Fruit fly (Drosophila melanogaster) whole organism, pupa: ENCODE measurements around the gene CG6650.

Experiments
- CG10348 ChIP-seq: fragments of 200-800 bp; sonication (Bioruptor generic); IDR thresholded peaks from 2 replicates; pipeline ENCODE4 v1.3.6; 2022; ENCODE audit warnings: missing biosample characterization, missing genetic modification characterization
- CG12605 ChIP-seq: fragments of 200-800 bp; sonication (Bioruptor generic); IDR thresholded peaks from 2 replicates; pipeline ENCODE4 v1.3.6; 2022; ENCODE audit warnings: missing biosample characterization, missing genetic modification characterization
- CG14655 ChIP-seq: fragments of 200-800 bp; sonication (Bioruptor generic); optimal IDR thresholded peaks from 3 replicates; lab custom pipeline; 2017; ENCODE audit warnings: mild to moderate bottlenecking, missing biosample characterization, missing genetic modification reagents, missing genetic modification characterization
- CG15710 ChIP-seq: fragments of 200-800 bp; sonication (Bioruptor generic); optimal IDR thresholded peaks from 2 replicates; lab custom pipeline; 2018; ENCODE audit warnings: missing biosample characterization, mild to moderate bottlenecking, missing genetic modification characterization, moderate library complexity
- CG17806 ChIP-seq: fragments of 200-800 bp; sonication (Bioruptor generic); optimal IDR thresholded peaks from 2 replicates; lab custom pipeline; 2018; ENCODE audit warnings: missing biosample characterization, mild to moderate bottlenecking, missing genetic modification characterization, moderate library complexity
- CG32121 ChIP-seq: fragments of 200-800 bp; sonication (Bioruptor generic); IDR thresholded peaks from 2 replicates; pipeline ENCODE4 v1.3.6; 2022; ENCODE audit warnings: missing biosample characterization, missing genetic modification characterization
- CG34367 ChIP-seq: fragments of 200-800 bp; sonication (Bioruptor generic); optimal IDR thresholded peaks from 2 replicates; lab custom pipeline; 2018; ENCODE audit warnings: missing biosample characterization, mild to moderate bottlenecking, missing genetic modification characterization
- CG4496 ChIP-seq: fragments of 200-800 bp; sonication (Bioruptor generic); IDR thresholded peaks from 3 replicates; pipeline ENCODE4 v1.3.6; 2022; ENCODE audit warnings: missing biosample characterization, missing genetic modification characterization
- CG8159 ChIP-seq: fragments of 200-800 bp; sonication (Bioruptor generic); optimal IDR thresholded peaks from 3 replicates; lab custom pipeline; 2018; ENCODE audit warnings: missing biosample characterization, mild to moderate bottlenecking, missing genetic modification characterization, moderate library complexity
- CG8301 ChIP-seq: fragments of 200-800 bp; sonication (Bioruptor generic); optimal IDR thresholded peaks from 2 replicates; lab custom pipeline; 2018; ENCODE audit warnings: missing biosample characterization, mild to moderate bottlenecking, missing genetic modification characterization
- D1 ChIP-seq: fragments of 200-800 bp; sonication (Bioruptor generic); optimal IDR thresholded peaks from 2 replicates; lab custom pipeline; 2018; ENCODE audit warnings: missing biosample characterization, mild to moderate bottlenecking, missing genetic modification characterization, moderate library complexity
- EcR ChIP-seq: fragments of 200-800 bp; sonication (Bioruptor generic); optimal IDR thresholded peaks from 3 replicates; lab custom pipeline; 2019; ENCODE audit warnings: missing biosample characterization, missing genetic modification characterization, mild to moderate bottlenecking, moderate library complexity, missing genetic modification reagents
- Ets98B ChIP-seq: fragments of 200-800 bp; sonication (Bioruptor generic); IDR thresholded peaks from 2 replicates; pipeline ENCODE4 v1.3.6; 2022; ENCODE audit warnings: missing biosample characterization, missing genetic modification characterization
- Pif1A ChIP-seq: fragments of 200-800 bp; sonication (Bioruptor generic); optimal IDR thresholded peaks from 3 replicates; lab custom pipeline; 2016; ENCODE audit warnings: missing biosample characterization, missing genetic modification characterization
- Pif1B ChIP-seq: fragments of 200-800 bp; sonication (Bioruptor generic); optimal IDR thresholded peaks from 3 replicates; lab custom pipeline; 2016; ENCODE audit warnings: missing biosample characterization, missing genetic modification characterization
- Snoo ChIP-seq: fragments of 200-800 bp; sonication (Bioruptor generic); optimal IDR thresholded peaks from 3 replicates; lab custom pipeline; 2017; ENCODE audit warnings: missing biosample characterization, mild to moderate bottlenecking, missing genetic modification characterization, inconsistent platforms
- fd96Ca ChIP-seq: fragments of 200-800 bp; sonication (Bioruptor generic); IDR thresholded peaks from 3 replicates; pipeline ENCODE4 v1.3.6; 2022; ENCODE audit warnings: missing biosample characterization, missing genetic modification characterization
- gl ChIP-seq: fragments of 200-800 bp; sonication (Bioruptor generic); optimal IDR thresholded peaks from 2 replicates; lab custom pipeline; 2018; ENCODE audit warnings: missing biosample characterization, mild to moderate bottlenecking, missing genetic modification characterization
- rn ChIP-seq: fragments of 200-800 bp; sonication (Bioruptor generic); IDR thresholded peaks from 2 replicates; pipeline ENCODE4 v1.3.6; 2022; ENCODE audit warnings: missing biosample characterization, missing genetic modification characterization

The CG6650 gene

dm6 chr3L:14079224-14079623 lies 48.0 kb downstream of the CG6650 start:
- TF ChIP-seq CG34367 (tag; lab: Kevin White, UChicago) (no peak), EcR (GFP tag; lab: Kevin White, UChicago) (no peak), CG8159 (tag; lab: Kevin White, UChicago) (no peak), Pif1B (no peak), CG10348 (GFP tag; lab: Robert Waterston, UW) (no peak), CG8301 (no peak), CG17806 (tag; lab: Kevin White, UChicago) (no peak), fd96Ca (GFP tag; lab: Robert Waterston, UW) (no peak), D1 (tag; lab: Kevin White, UChicago) (no peak), CG12605 (no peak), CG32121 (GFP tag; lab: Robert Waterston, UW) (no peak), CG4496 (GFP tag; lab: Robert Waterston, UW) (no peak), rn (GFP tag; lab: Robert Waterston, UW) (no peak), CG15710 (tag; lab: Kevin White, UChicago) (no peak), Snoo (tag; lab: Kevin White, UChicago) (no peak)

dm6 chr3L:14083283-14083682 lies 52.0 kb downstream of the CG6650 start, which contains the start of gene CG8100:
TSS of gene CG8100 (plus strand) at chr3L:14083615.
- TF ChIP-seq EcR (GFP tag; lab: Kevin White, UChicago) (peak; percentile 51), Snoo (tag; lab: Kevin White, UChicago) (peak; percentile 61), CG12605 (no peak), CG8301 (peak; percentile 70), CG17806 (tag; lab: Kevin White, UChicago) (no peak), CG15710 (tag; lab: Kevin White, UChicago) (peak; percentile 65), Pif1A (GFP tag; lab: Kevin White, UChicago) (peak; percentile 63), Pif1B (peak; percentile 40), Ets98B (GFP tag; lab: Robert Waterston, UW) (peak; percentile 69; the same call in 1 of the 2 replicates), CG8159 (tag; lab: Kevin White, UChicago) (peak; percentile 84), CG14655 (GFP tag; lab: Kevin White, UChicago) (peak; percentile 76), CG4496 (GFP tag; lab: Robert Waterston, UW) (no peak), CG34367 (tag; lab: Kevin White, UChicago) (peak; percentile 43), gl (no peak), rn (GFP tag; lab: Robert Waterston, UW) (no peak)
